Fruit fly (Drosophila melanogaster) whole organism, pupa: ENCODE measurements around the gene lute.

Experiments
- CG10348 ChIP-seq: fragments of 200-800 bp; sonication (Bioruptor generic); IDR thresholded peaks from 2 replicates; pipeline ENCODE4 v1.3.6; 2022; ENCODE audit warnings: missing biosample characterization, missing genetic modification characterization
- CG14655 ChIP-seq: fragments of 200-800 bp; sonication (Bioruptor generic); optimal IDR thresholded peaks from 3 replicates; lab custom pipeline; 2017; ENCODE audit warnings: mild to moderate bottlenecking, missing biosample characterization, missing genetic modification reagents, missing genetic modification characterization
- CG17806 ChIP-seq: fragments of 200-800 bp; sonication (Bioruptor generic); optimal IDR thresholded peaks from 2 replicates; lab custom pipeline; 2018; ENCODE audit warnings: missing biosample characterization, mild to moderate bottlenecking, missing genetic modification characterization, moderate library complexity
- CG34367 ChIP-seq: fragments of 200-800 bp; sonication (Bioruptor generic); optimal IDR thresholded peaks from 2 replicates; lab custom pipeline; 2018; ENCODE audit warnings: missing biosample characterization, mild to moderate bottlenecking, missing genetic modification characterization
- CG8159 ChIP-seq: fragments of 200-800 bp; sonication (Bioruptor generic); optimal IDR thresholded peaks from 3 replicates; lab custom pipeline; 2018; ENCODE audit warnings: missing biosample characterization, mild to moderate bottlenecking, missing genetic modification characterization, moderate library complexity
- CG8301 ChIP-seq: fragments of 200-800 bp; sonication (Bioruptor generic); optimal IDR thresholded peaks from 2 replicates; lab custom pipeline; 2018; ENCODE audit warnings: missing biosample characterization, mild to moderate bottlenecking, missing genetic modification characterization
- CG9948 ChIP-seq: fragments of 200-800 bp; sonication (Bioruptor generic); optimal IDR thresholded peaks from 2 replicates; lab custom pipeline; 2018; ENCODE audit warnings: missing biosample characterization, mild to moderate bottlenecking, missing genetic modification characterization, moderate library complexity
- D1 ChIP-seq: fragments of 200-800 bp; sonication (Bioruptor generic); optimal IDR thresholded peaks from 2 replicates; lab custom pipeline; 2018; ENCODE audit warnings: missing biosample characterization, mild to moderate bottlenecking, missing genetic modification characterization, moderate library complexity
- EcR ChIP-seq: fragments of 200-800 bp; sonication (Bioruptor generic); optimal IDR thresholded peaks from 3 replicates; lab custom pipeline; 2019; ENCODE audit warnings: missing biosample characterization, missing genetic modification characterization, mild to moderate bottlenecking, moderate library complexity, missing genetic modification reagents
- Ets98B ChIP-seq: fragments of 200-800 bp; sonication (Bioruptor generic); IDR thresholded peaks from 2 replicates; pipeline ENCODE4 v1.3.6; 2022; ENCODE audit warnings: missing biosample characterization, missing genetic modification characterization
- Pif1A ChIP-seq: fragments of 200-800 bp; sonication (Bioruptor generic); optimal IDR thresholded peaks from 3 replicates; lab custom pipeline; 2016; ENCODE audit warnings: missing biosample characterization, missing genetic modification characterization
- Snoo ChIP-seq: fragments of 200-800 bp; sonication (Bioruptor generic); optimal IDR thresholded peaks from 3 replicates; lab custom pipeline; 2017; ENCODE audit warnings: missing biosample characterization, mild to moderate bottlenecking, missing genetic modification characterization, inconsistent platforms
- fd96Ca ChIP-seq: fragments of 200-800 bp; sonication (Bioruptor generic); IDR thresholded peaks from 3 replicates; pipeline ENCODE4 v1.3.6; 2022; ENCODE audit warnings: missing biosample characterization, missing genetic modification characterization

dm6 chr3R:17400102-17400501, 20.4 kb downstream of the lute start:
- no peak for TF ChIP-seq D1 (tag; lab: Kevin White, UChicago)
- TF ChIP-seq Ets98B (GFP tag; lab: Robert Waterston, UW): no peak
- TF ChIP-seq CG17806 (tag; lab: Kevin White, UChicago): no peak
- no peak for TF ChIP-seq CG8159
- no peak for TF ChIP-seq fd96Ca
- TF ChIP-seq Pif1A (GFP tag; lab: Kevin White, UChicago): no peak
- no peak for TF ChIP-seq CG9948 (tag; lab: Kevin White, UChicago)
- TF ChIP-seq CG10348 (GFP tag; lab: Robert Waterston, UW): no peak
- TF ChIP-seq CG34367 (tag; lab: Kevin White, UChicago): no peak
- TF ChIP-seq CG8301: no peak
- TF ChIP-seq EcR (GFP tag; lab: Kevin White, UChicago): no peak
- TF ChIP-seq Snoo (tag; lab: Kevin White, UChicago): no peak
- TF ChIP-seq CG14655 (GFP tag; lab: Kevin White, UChicago): no peak
